Worm (Caenorhabditis elegans): ENCODE results near the gene F57E7.2.

- TF ChIP-seq T22C8.4 (GFP tag; IDR thresholded peaks at IDR 0.05) (no peak), ztf-23 (GFP tag; IDR thresholded peaks at IDR 0.05) (no peak), cog-1 (tag; optimal IDR thresholded peaks at IDR 0.05) (no peak)
Observed at ce11 chrV:16458714-16459113, 24.2 kb downstream of the F57E7.2 start, which contains the start of gene str-15.
